Fruit fly (Drosophila melanogaster): ENCODE measurements around the gene CG6154.

Gene CG6154

DNA sequence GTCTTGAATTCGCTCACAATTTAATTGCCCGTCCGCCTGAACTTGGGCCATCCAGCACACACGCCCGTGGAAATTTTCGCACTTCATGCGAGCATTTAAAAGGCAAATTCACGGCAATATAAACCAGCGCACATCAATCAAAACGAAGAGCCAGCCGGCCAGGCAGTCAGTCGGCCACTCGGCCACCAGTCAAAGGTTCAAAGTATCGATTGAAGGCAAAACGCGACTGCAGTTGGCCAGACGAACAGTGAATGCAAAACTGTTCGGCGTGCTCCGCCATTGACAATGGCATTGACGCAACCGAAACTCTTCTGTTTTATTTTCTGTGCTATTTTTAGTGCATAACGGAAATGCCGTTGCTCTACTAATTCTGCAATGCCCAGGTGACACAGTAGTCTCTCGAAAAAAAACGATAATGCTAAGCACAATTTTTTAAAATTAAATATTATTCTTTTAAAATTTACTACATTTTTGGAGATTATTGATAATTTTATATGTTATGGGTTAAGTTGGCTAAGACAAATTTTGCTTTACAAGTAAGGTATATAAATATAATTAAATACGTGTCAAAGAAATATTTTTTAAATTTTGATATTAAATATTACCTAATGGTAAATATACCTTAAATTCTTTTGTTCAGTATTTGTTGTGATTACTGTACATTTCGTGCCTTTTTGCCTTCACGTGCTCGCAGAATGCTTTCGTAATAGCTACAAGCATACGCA, 14.5 kb upstream of the CG6154 start (continued):
- TF ChIP-seq Dll (GFP tag; IDR thresholded peaks at IDR 0.05; ENCODE audit: partially characterized antibody) (no peak), CG18764 (GFP tag; optimal IDR thresholded peaks at IDR 0.05) (no peak), Side (GFP tag; optimal IDR thresholded peaks at IDR 0.05) (no peak), ci (GFP tag; IDR thresholded peaks at IDR 0.05) (no peak), CG4730 (GFP tag; IDR thresholded peaks at IDR 0.05) (no peak), CG10209 (GFP tag; optimal IDR thresholded peaks at IDR 0.05) (no peak), unc-4 (GFP tag; IDR thresholded peaks at IDR 0.05; ENCODE audit: partially characterized antibody) (no peak), CG1233 (GFP tag; optimal IDR thresholded peaks at IDR 0.05) (no peak), CG5953 (GFP tag; IDR thresholded peaks at IDR 0.05) (no peak), CG10979 (tag; optimal IDR thresholded peaks at IDR 0.05) (no peak), Spps (tag; optimal IDR thresholded peaks at IDR 0.05) (no peak), ssp (GFP tag; IDR thresholded peaks at IDR 0.05) (no peak), tgo (GFP tag; IDR thresholded peaks at IDR 0.05) (no peak), otp (GFP tag; IDR thresholded peaks at IDR 0.05) (no peak), luna (GFP tag; optimal IDR thresholded peaks at IDR 0.05) (no peak), Xbp1 (GFP tag; optimal IDR thresholded peaks at IDR 0.05) (no peak), ab (GFP tag; optimal IDR thresholded peaks at IDR 0.05) (no peak), CG34376 (GFP tag; optimal IDR thresholded peaks at IDR 0.05) (no peak), CG14441 (GFP tag; IDR thresholded peaks at IDR 0.05) (no peak), CG13424 (tag; optimal IDR thresholded peaks at IDR 0.05) (no peak), CG15269 (tag; optimal IDR thresholded peaks at IDR 0.05) (no peak), seq (GFP tag; IDR thresholded peaks at IDR 0.05) (no peak), CG12744 (GFP tag; optimal IDR thresholded peaks at IDR 0.05) (no peak), corto (GFP tag; optimal IDR thresholded peaks at IDR 0.05) (no peak), zen2 (GFP tag; IDR thresholded peaks at IDR 0.05; ENCODE audit: partially characterized antibody) (no peak), Hr39 (optimal IDR thresholded peaks at IDR 0.05) (no peak), unpg (GFP tag; optimal IDR thresholded peaks at IDR 0.05) (no peak), Nf-YC (tag; optimal IDR thresholded peaks at IDR 0.05) (no peak), grau (tag; optimal IDR thresholded peaks at IDR 0.05) (peak; percentile 19), CG14860 (GFP tag; IDR thresholded peaks at IDR 0.05; ENCODE audit: partially characterized antibody) (no peak), Fer1 (GFP tag; optimal IDR thresholded peaks at IDR 0.05) (peak; percentile 0), Sox100B (GFP tag; optimal IDR thresholded peaks at IDR 0.05) (peak; percentile 41), CG3726 (GFP tag; IDR thresholded peaks at IDR 0.05) (no peak), sima (GFP tag; optimal IDR thresholded peaks at IDR 0.05) (no peak), CG9609 (GFP tag; optimal IDR thresholded peaks at IDR 0.05) (no peak), bowl (GFP tag; IDR thresholded peaks at IDR 0.05) (no peak), tll (GFP tag; optimal IDR thresholded peaks at IDR 0.05) (no peak), Hr78 (GFP tag; optimal IDR thresholded peaks at IDR 0.05) (no peak), CG5245 (GFP tag; optimal IDR thresholded peaks at IDR 0.05) (no peak), lilli (GFP tag; optimal IDR thresholded peaks at IDR 0.05) (no peak), cwo (GFP tag; optimal IDR thresholded peaks at IDR 0.05) (peak; percentile 17), Aef1 (GFP tag; IDR thresholded peaks at IDR 0.05) (0 out of 3 replicates have a peak, but pooled peaks have one; percentile 14), TFAM (GFP tag; optimal IDR thresholded peaks at IDR 0.05) (no peak), CG3281 (GFP tag; optimal IDR thresholded peaks at IDR 0.05) (peak; percentile 5), Fer3 (tag; optimal IDR thresholded peaks at IDR 0.05) (peak; percentile 29), Bgb (GFP tag; IDR thresholded peaks at IDR 0.05; ENCODE audit: partially characterized antibody) (no peak), Dbx (GFP tag; IDR thresholded peaks at IDR 0.05) (no peak), CG17359 (tag; optimal IDR thresholded peaks at IDR 0.05) (no peak), Antp (GFP tag; optimal IDR thresholded peaks at IDR 0.05) (no peak), CG14667 (GFP tag; IDR thresholded peaks at IDR 0.05) (no peak)

Measured in whole organism, embryonic.